Fruit fly (Drosophila melanogaster) whole organism, embryonic: Measurements from ENCODE around the gene mxt.

Source experiments
- CG13624 ChIP-seq: fragments of 200-800 bp; sonication (Bioruptor generic); optimal IDR thresholded peaks from 2 replicates; lab custom pipeline; 2016; ENCODE audit warnings: missing biosample characterization, missing genetic modification characterization
- CG13894 ChIP-seq: fragments of 200-800 bp; sonication (Bioruptor generic); optimal IDR thresholded peaks from 3 replicates; lab custom pipeline; 2018; ENCODE audit warnings: missing biosample characterization, mild to moderate bottlenecking, missing genetic modification characterization, moderate library complexity
- CG14050 ChIP-seq: fragments of 200-800 bp; sonication (Bioruptor generic); IDR thresholded peaks from 3 replicates; pipeline ENCODE4 v1.3.6; 2022; ENCODE audit warnings: missing biosample characterization, missing genetic modification characterization
- CG17385 ChIP-seq: fragments of 200-800 bp; sonication (Bioruptor generic); optimal IDR thresholded peaks from 3 replicates; lab custom pipeline; 2018; ENCODE audit warnings: missing biosample characterization, mild to moderate bottlenecking, missing genetic modification characterization
- Camta ChIP-seq: fragments of 200-800 bp; sonication (Bioruptor generic); optimal IDR thresholded peaks from 2 replicates; lab custom pipeline; 2016; ENCODE audit warnings: missing biosample characterization, missing genetic modification characterization
- H15 ChIP-seq: fragments of 200-800 bp; sonication (Bioruptor generic); IDR thresholded peaks from 3 replicates; pipeline ENCODE4 v1.3.6; 2022; ENCODE audit warnings: missing biosample characterization, missing genetic modification characterization
- HHEX ChIP-seq: fragments of 200-800 bp; sonication (Bioruptor generic); optimal IDR thresholded peaks from 3 replicates; lab custom pipeline; 2017; ENCODE audit warnings: missing biosample characterization, mild to moderate bottlenecking, missing genetic modification characterization, missing genetic modification reagents
- Myb ChIP-seq: fragments of 200-800 bp; sonication (Bioruptor generic); optimal IDR thresholded peaks from 2 replicates; lab custom pipeline; 2016; ENCODE audit warnings: missing biosample characterization, missing genetic modification characterization
- crp ChIP-seq, 2 experiments: fragments of 200-800 bp; sonication (Bioruptor generic); optimal IDR thresholded peaks; 2 replicates in 1 of 2; 3 replicates in 1 of 2; lab custom pipeline; 2017; ENCODE audit warnings: missing biosample characterization in 2 of 2, missing genetic modification characterization in 2 of 2, mild to moderate bottlenecking in 1 of 2, moderate library complexity in 1 of 2
- dpn ChIP-seq, 2 experiments: fragments of 200-800 bp; sonication (Bioruptor generic); optimal IDR thresholded peaks; 3 replicates each; lab custom pipeline; 2016; ENCODE audit warnings: missing biosample characterization in 2 of 2, missing genetic modification characterization in 2 of 2
- fd64A ChIP-seq: fragments of 200-800 bp; sonication (Bioruptor generic); optimal IDR thresholded peaks from 3 replicates; lab custom pipeline; 2018; ENCODE audit warnings: missing biosample characterization, mild to moderate bottlenecking, missing genetic modification characterization
- kay ChIP-seq: fragments of 200-800 bp; sonication (Bioruptor generic); optimal IDR thresholded peaks from 2 replicates; lab custom pipeline; 2016; ENCODE audit warnings: missing biosample characterization, missing genetic modification characterization
- pita ChIP-seq: fragments of 200-800 bp; sonication (Bioruptor generic); optimal IDR thresholded peaks from 2 replicates; lab custom pipeline; 2017; ENCODE audit warnings: missing biosample characterization, mild to moderate bottlenecking, missing genetic modification characterization
- ttk ChIP-seq: fragments of 200-800 bp; sonication (Bioruptor generic); IDR thresholded peaks from 2 replicates; pipeline ENCODE4 v2.1.2; 2022; ENCODE audit warnings: missing biosample characterization, missing genetic modification characterization

dm6 chr2L:4847191-4847853, at the start of gene mxt, which contains the start of gene CG11927:
- no peak for TF ChIP-seq CG13894
- peak; percentile 44 for TF ChIP-seq Myb
- no peak for TF ChIP-seq HHEX (GFP tag; lab: Kevin White, UChicago)
- TF ChIP-seq H15 (GFP tag; lab: Robert Waterston, UW) = peak; percentile 38; the same call in 1 of the 3 replicates
- peak; percentile 37 for TF ChIP-seq kay (GFP tag; lab: Kevin White, UChicago)
- no peak for TF ChIP-seq fd64A (GFP tag; lab: Kevin White, UChicago)
- no peak for TF ChIP-seq CG14050
- no peak for TF ChIP-seq pita
- TF ChIP-seq Camta (GFP tag; lab: Kevin White, UChicago) = peak; percentile 27
- no peak for TF ChIP-seq CG17385
- TF ChIP-seq dpn (GFP tag; optimal IDR thresholded peaks at IDR 0.05; lab: Kevin White, UChicago) = peak; percentile 58 to 60
- no peak for TF ChIP-seq ttk (GFP tag; lab: Robert Waterston, UW)
- TF ChIP-seq crp (GFP tag; optimal IDR thresholded peaks at IDR 0.05; lab: Kevin White, UChicago) = no peak
- TF ChIP-seq CG13624 (GFP tag; lab: Kevin White, UChicago) = no peak
